Worm (Caenorhabditis elegans) whole organism, late embryonic: ENCODE results near the gene fli-1.

Experiments used
- C38D4.7 ChIP-seq: fragments of 200-800 bp; sonication (Bioruptor generic); optimal IDR thresholded peaks from 2 replicates; lab custom pipeline; 2018; ENCODE audit warnings: mild to moderate bottlenecking, missing genetic modification characterization, moderate library complexity, missing compliant biosample characterization
- F13H6.1 ChIP-seq: sonication (generic microtip); optimal IDR thresholded peaks from 2 replicates; lab custom pipeline; 2016; ENCODE audit warnings: missing genetic modification characterization, missing compliant biosample characterization
- ceh-31 ChIP-seq: sonication (generic microtip); optimal IDR thresholded peaks from 2 replicates; lab custom pipeline; 2016; ENCODE audit warnings: missing genetic modification characterization, missing compliant biosample characterization
- ceh-45 ChIP-seq: fragments of 200-800 bp; sonication (Bioruptor generic); IDR thresholded peaks from 2 replicates; pipeline ENCODE4 v1.3.6; 2022; ENCODE audit warnings: missing genetic modification reagents, missing genetic modification characterization, missing compliant biosample characterization
- ceh-6 ChIP-seq: fragments of 200-800 bp; sonication (Bioruptor generic); optimal IDR thresholded peaks from 2 replicates; lab custom pipeline; 2018; ENCODE audit warnings: mild to moderate bottlenecking, missing genetic modification characterization, missing compliant biosample characterization
- elt-2 ChIP-seq: sonication (generic microtip); optimal IDR thresholded peaks from 2 replicates; lab custom pipeline; 2016; ENCODE audit warnings: missing genetic modification reagents, missing genetic modification characterization, missing compliant biosample characterization
- eyg-1 ChIP-seq: sonication (generic microtip); optimal IDR thresholded peaks from 2 replicates; lab custom pipeline; 2016; ENCODE audit warnings: missing genotype, missing genetic modification characterization, missing compliant biosample characterization
- hlh-30 ChIP-seq: sonication (generic microtip); optimal IDR thresholded peaks from 2 replicates; lab custom pipeline; 2017; ENCODE audit warnings: antibody characterized with exemption, missing genetic modification characterization, missing compliant biosample characterization; ENCODE audit not compliant: insufficient read depth
- lin-11 ChIP-seq: fragments of 200-800 bp; sonication (Bioruptor generic); optimal IDR thresholded peaks from 2 replicates; lab custom pipeline; 2018; ENCODE audit warnings: mild to moderate bottlenecking, missing genetic modification characterization, missing compliant biosample characterization
- nfya-1 ChIP-seq: sonication (generic microtip); optimal IDR thresholded peaks from 2 replicates; lab custom pipeline; 2017; ENCODE audit warnings: missing genetic modification characterization, mild to moderate bottlenecking, missing compliant biosample characterization, antibody characterized with exemption, moderate library complexity
- pha-4 ChIP-seq: fragments of 150-350 bp; optimal IDR thresholded peaks from 2 replicates; lab custom pipeline; 2018; ENCODE audit warnings: missing biosample characterization, missing genetic modification reagents, missing genetic modification characterization
- tbx-2 ChIP-seq: sonication (generic microtip); optimal IDR thresholded peaks from 2 replicates; lab custom pipeline; 2016; ENCODE audit warnings: missing genetic modification characterization, missing compliant biosample characterization
- unc-86 ChIP-seq: sonication (generic microtip); optimal IDR thresholded peaks from 2 replicates; lab custom pipeline; 2016; ENCODE audit warnings: missing genetic modification characterization, missing compliant biosample characterization
- zip-5 ChIP-seq: sonication (generic microtip); optimal IDR thresholded peaks from 2 replicates; lab custom pipeline; 2016; ENCODE audit warnings: missing genetic modification characterization, missing compliant biosample characterization

ce11 chrIII:8656055-8656454 lies 27.5 kb downstream of the fli-1 start:
- TF ChIP-seq F13H6.1 (no peak), C38D4.7 (GFP tag; lab: Kevin White, UChicago) (no peak), lin-11 (no peak), ceh-31 (tag; lab: Kevin White, UChicago) (no peak), elt-2 (tag; lab: Kevin White, UChicago) (peak; percentile 67), tbx-2 (tag; lab: Kevin White, UChicago) (no peak), zip-5 (tag; lab: Kevin White, UChicago) (no peak), pha-4 (no peak), hlh-30 (no peak), eyg-1 (tag; lab: Kevin White, UChicago) (no peak), nfya-1 (tag; lab: Kevin White, UChicago) (no peak), ceh-45 (no peak), unc-86 (no peak), ceh-6 (GFP tag; lab: Kevin White, UChicago) (no peak)
